Fruit fly (Drosophila melanogaster) whole organism, wandering third instar larva: ENCODE data around the gene Taf1.

ENCODE experiments used
- CG32264 ChIP-seq: fragments of 200-800 bp; sonication (Bioruptor generic); optimal IDR thresholded peaks from 2 replicates; lab custom pipeline; 2016; ENCODE audit warnings: missing biosample characterization, missing genetic modification characterization
- CG9705 ChIP-seq: fragments of 200-800 bp; sonication (Bioruptor generic); optimal IDR thresholded peaks from 2 replicates; lab custom pipeline; 2018; ENCODE audit warnings: missing biosample characterization, mild to moderate bottlenecking, missing genetic modification characterization
- Rel ChIP-seq, 2 experiments: fragments of 200-800 bp; sonication (Bioruptor generic) in 1 of 2; optimal IDR thresholded peaks; 2 replicates in 1 of 2; 3 replicates in 1 of 2; lab custom pipeline; 2016 to 2019; ENCODE audit warnings: mild to moderate bottlenecking in 2 of 2, missing biosample characterization in 2 of 2, missing genetic modification characterization in 2 of 2, moderate library complexity in 1 of 2
- lola ChIP-seq: fragments of >200 bp; optimal IDR thresholded peaks from 2 replicates; lab custom pipeline; 2017; ENCODE audit warnings: missing biosample characterization, missing genetic modification characterization
- rgr ChIP-seq: fragments of 200-800 bp; sonication (Bioruptor generic); optimal IDR thresholded peaks from 3 replicates; lab custom pipeline; 2016; ENCODE audit warnings: missing biosample characterization, mild to moderate bottlenecking, missing genetic modification characterization
- tai ChIP-seq: sonication (Bioruptor generic); optimal IDR thresholded peaks from 2 replicates; lab custom pipeline; 2016; ENCODE audit warnings: missing biosample characterization, missing genetic modification characterization
- usp ChIP-seq: fragments of >200 bp; optimal IDR thresholded peaks from 2 replicates; lab custom pipeline; 2017; ENCODE audit warnings: missing biosample characterization, missing genetic modification characterization

DNA sequence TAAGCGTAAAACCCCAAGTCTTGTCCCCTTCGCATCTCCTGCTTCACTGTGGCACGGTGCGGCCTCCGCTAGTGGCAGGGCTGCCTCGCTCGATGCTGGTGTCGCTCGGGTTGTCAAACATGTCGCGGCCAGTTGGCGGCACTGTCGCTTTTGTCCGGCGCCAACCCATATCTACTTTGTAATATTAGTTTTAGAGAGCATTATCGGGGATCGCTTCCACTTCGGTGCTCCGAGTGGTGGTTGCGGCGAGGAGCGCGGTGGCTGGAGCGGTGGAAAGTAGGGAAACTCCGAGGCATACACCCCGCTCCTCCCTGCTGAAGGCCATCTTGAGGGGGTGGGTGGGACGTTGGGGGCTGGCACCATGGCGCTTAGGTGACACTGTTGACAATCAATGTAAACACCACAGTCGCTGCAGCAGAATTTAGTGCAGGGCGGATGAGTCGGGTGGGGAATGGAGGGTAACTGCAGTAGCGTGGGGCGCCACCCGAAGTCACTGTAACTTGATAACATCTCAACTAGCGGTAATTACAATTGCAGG is 18.5 kb downstream of the Taf1 start:
- TF ChIP-seq usp (GFP tag; lab: Kevin White, UChicago) (no peak), CG9705 (no peak), CG32264 (no peak), tai (GFP tag; lab: Kevin White, UChicago) (no peak), lola (GFP tag; lab: Kevin White, UChicago) (no peak), rgr (GFP tag; lab: Kevin White, UChicago) (no peak), Rel (GFP tag; optimal IDR thresholded peaks at IDR 0.05; lab: Kevin White, UChicago) (no peak), Rel (tag; optimal IDR thresholded peaks at IDR 0.05; lab: Kevin White, UChicago) (no peak)
